Worm (Caenorhabditis elegans) whole organism, L3 larva: Measurements from ENCODE around the gene gst-27.

Experiments used
- nhr-77 ChIP-seq: fragments of 150-350 bp; optimal IDR thresholded peaks from 2 replicates; lab custom pipeline; 2014; ENCODE audit warnings: missing biosample characterization, missing genetic modification characterization
- unc-62 ChIP-seq: fragments of 150-350 bp; sonication (generic microtip); optimal IDR thresholded peaks from 4 replicates; lab custom pipeline; 2014; ENCODE audit warnings: missing biosample characterization, missing genetic modification reagents, missing genetic modification characterization

DNA sequence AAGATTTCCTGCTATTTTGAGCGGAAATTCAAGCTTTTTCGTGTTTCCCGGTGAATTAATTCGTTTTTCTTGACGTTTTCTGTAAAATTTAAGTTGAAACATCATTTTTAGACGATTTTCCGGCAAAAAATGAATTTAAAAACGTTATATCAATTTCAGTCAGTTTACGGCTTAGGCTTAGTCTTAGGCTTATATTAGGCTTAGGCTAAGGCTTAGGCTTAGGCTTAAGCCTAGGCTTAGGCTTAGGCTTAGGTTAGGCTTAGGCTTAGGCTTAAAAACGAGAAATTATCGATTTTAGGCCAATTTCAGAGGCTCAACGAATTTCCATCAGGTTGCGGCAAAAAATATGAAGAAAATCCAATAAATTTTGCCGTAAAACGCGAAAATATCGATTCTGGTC is 43.3 kb upstream of the gst-27 start:
- TF ChIP-seq nhr-77 (tag; lab: Kevin White, UChicago) (no peak), unc-62 (no peak)
